Fruit fly (Drosophila melanogaster): ENCODE data around the gene Vps33B.
A peak's percentile ranks its signal among the peaks of the same experiment; 100 is the strongest.

The Vps33B gene

dm6 chr3R:25462642-25463317, 10.5 kb upstream of the Vps33B start:
- TF ChIP-seq rn (GFP tag; IDR thresholded peaks at IDR 0.05) (peak; percentile 79), Ets98B (GFP tag; IDR thresholded peaks at IDR 0.05) (peak; percentile 76), CG9948 (tag; optimal IDR thresholded peaks at IDR 0.05) (peak; percentile 92), Pif1B (GFP tag; optimal IDR thresholded peaks at IDR 0.05) (peak; percentile 94), gl (tag; optimal IDR thresholded peaks at IDR 0.05) (peak; percentile 81), fd96Ca (GFP tag; IDR thresholded peaks at IDR 0.05) (peak; percentile 49; the same call in 1 of the 3 replicates), D1 (tag; optimal IDR thresholded peaks at IDR 0.05) (peak; percentile 83), CG8301 (tag; optimal IDR thresholded peaks at IDR 0.05) (peak; percentile 87), CG13204 (GFP tag; optimal IDR thresholded peaks at IDR 0.05) (peak; percentile 86), CG10348 (GFP tag; IDR thresholded peaks at IDR 0.05) (no peak), CG4496 (GFP tag; IDR thresholded peaks at IDR 0.05) (peak; percentile 68; the same call in 2 of the 3 replicates), CG8159 (tag; optimal IDR thresholded peaks at IDR 0.05) (peak; percentile 96), CG12605 (GFP tag; IDR thresholded peaks at IDR 0.05) (peak; percentile 70), CG14655 (GFP tag; optimal IDR thresholded peaks at IDR 0.05) (peak; percentile 90), CG15710 (tag; optimal IDR thresholded peaks at IDR 0.05) (peak; percentile 96), Pif1A (GFP tag; optimal IDR thresholded peaks at IDR 0.05) (peak; percentile 83), Snoo (tag; optimal IDR thresholded peaks at IDR 0.05) (peak; percentile 87), CG17806 (tag; optimal IDR thresholded peaks at IDR 0.05) (peak; percentile 93), CG32121 (GFP tag; IDR thresholded peaks at IDR 0.05) (peak; percentile 77), EcR (GFP tag; optimal IDR thresholded peaks at IDR 0.05) (peak; percentile 60), CG34367 (tag; optimal IDR thresholded peaks at IDR 0.05) (peak; percentile 88)

- no peak for TF ChIP-seq CG32121 (GFP tag; IDR thresholded peaks at IDR 0.05)
- TF ChIP-seq D1 (tag; optimal IDR thresholded peaks at IDR 0.05): no peak
- TF ChIP-seq CG15710 (tag; optimal IDR thresholded peaks at IDR 0.05): no peak
- no peak for TF ChIP-seq CG13204 (GFP tag; optimal IDR thresholded peaks at IDR 0.05)
- no peak for TF ChIP-seq fd96Ca (GFP tag; IDR thresholded peaks at IDR 0.05)
- TF ChIP-seq Ets98B (GFP tag; IDR thresholded peaks at IDR 0.05): no peak
- TF ChIP-seq Pif1B (GFP tag; optimal IDR thresholded peaks at IDR 0.05): no peak
- no peak for TF ChIP-seq EcR (GFP tag; optimal IDR thresholded peaks at IDR 0.05)
- TF ChIP-seq CG17806 (tag; optimal IDR thresholded peaks at IDR 0.05): no peak
- no peak for TF ChIP-seq Snoo (tag; optimal IDR thresholded peaks at IDR 0.05)
- TF ChIP-seq CG9948 (tag; optimal IDR thresholded peaks at IDR 0.05): no peak
- no peak for TF ChIP-seq CG4496 (GFP tag; IDR thresholded peaks at IDR 0.05)
- TF ChIP-seq CG8159 (tag; optimal IDR thresholded peaks at IDR 0.05): no peak
- no peak for TF ChIP-seq gl (tag; optimal IDR thresholded peaks at IDR 0.05)
- TF ChIP-seq CG8301 (tag; optimal IDR thresholded peaks at IDR 0.05): no peak
- no peak for TF ChIP-seq CG10348 (GFP tag; IDR thresholded peaks at IDR 0.05)
- no peak for TF ChIP-seq Pif1A (GFP tag; optimal IDR thresholded peaks at IDR 0.05)
- TF ChIP-seq rn (GFP tag; IDR thresholded peaks at IDR 0.05): no peak
- no peak for TF ChIP-seq CG12605 (GFP tag; IDR thresholded peaks at IDR 0.05)
Measured at dm6 chr3R:25466166-25466565, 7.1 kb upstream of the Vps33B start.

dm6 chr3R:25471853-25472634, 1.2 kb upstream of the Vps33B start:
- TF ChIP-seq CG32121 (GFP tag; IDR thresholded peaks at IDR 0.05): peak; percentile 33; the same call in 1 of the 2 replicates
- no peak for TF ChIP-seq CG13204 (GFP tag; optimal IDR thresholded peaks at IDR 0.05)
- no peak for TF ChIP-seq CG17806 (tag; optimal IDR thresholded peaks at IDR 0.05)

- TF ChIP-seq fd96Ca (GFP tag; IDR thresholded peaks at IDR 0.05) (0 out of 3 replicates have a peak, but pooled peaks have one; percentile 8), Pif1B (GFP tag; optimal IDR thresholded peaks at IDR 0.05) (no peak)
Measured at dm6 chr3R:25476744-25477143, 3.5 kb downstream of the Vps33B start, which contains the start of the genes CG4553 and MED28. Gene CG4553 (minus strand): TSS chr3R:25476915. Gene MED28 (plus strand): TSS chr3R:25477003.

dm6 chr3R:25482463-25483173, 9.3 kb downstream of the Vps33B start, which contains the start of the genes XNP, CG42488 and CG5116:
Gene XNP (minus strand): TSS chr3R:25482834.
Gene CG42488 (plus strand): TSS chr3R:25483098.
Gene CG5116 (plus strand): TSS chr3R:25483098.
- TF ChIP-seq CG34367 (tag; optimal IDR thresholded peaks at IDR 0.05) (peak; percentile 78), CG4496 (GFP tag; IDR thresholded peaks at IDR 0.05) (peak; percentile 77), Ets98B (GFP tag; IDR thresholded peaks at IDR 0.05) (peak; percentile 70), CG17806 (tag; optimal IDR thresholded peaks at IDR 0.05) (peak; percentile 58), CG15710 (tag; optimal IDR thresholded peaks at IDR 0.05) (peak; percentile 71), CG14655 (GFP tag; optimal IDR thresholded peaks at IDR 0.05) (no peak), Pif1B (GFP tag; optimal IDR thresholded peaks at IDR 0.05) (peak; percentile 78), CG10348 (GFP tag; IDR thresholded peaks at IDR 0.05) (no peak), CG8301 (tag; optimal IDR thresholded peaks at IDR 0.05) (peak; percentile 76), CG12605 (GFP tag; IDR thresholded peaks at IDR 0.05) (peak; percentile 92), rn (GFP tag; IDR thresholded peaks at IDR 0.05) (peak; percentile 36; the same call in 1 of the 2 replicates), EcR (GFP tag; optimal IDR thresholded peaks at IDR 0.05) (peak; percentile 32), CG32121 (GFP tag; IDR thresholded peaks at IDR 0.05) (peak; percentile 44), fd96Ca (GFP tag; IDR thresholded peaks at IDR 0.05) (0 out of 3 replicates have a peak, but pooled peaks have one; percentile 58), CG13204 (GFP tag; optimal IDR thresholded peaks at IDR 0.05) (peak; percentile 90), CG9948 (tag; optimal IDR thresholded peaks at IDR 0.05) (peak; percentile 51), gl (tag; optimal IDR thresholded peaks at IDR 0.05) (peak; percentile 92), Pif1A (GFP tag; optimal IDR thresholded peaks at IDR 0.05) (no peak), D1 (tag; optimal IDR thresholded peaks at IDR 0.05) (no peak), CG8159 (tag; optimal IDR thresholded peaks at IDR 0.05) (peak; percentile 63), Snoo (tag; optimal IDR thresholded peaks at IDR 0.05) (peak; percentile 37)

Measured in whole organism, pupa.